Worm (Caenorhabditis elegans) whole organism, late embryonic: ENCODE measurements around the gene spt-5.

ENCODE experiments used
- C38D4.7 ChIP-seq: fragments of 200-800 bp; sonication (Bioruptor generic); optimal IDR thresholded peaks from 2 replicates; lab custom pipeline; 2018; ENCODE audit warnings: mild to moderate bottlenecking, missing genetic modification characterization, moderate library complexity, missing compliant biosample characterization
- F13H6.1 ChIP-seq: sonication (generic microtip); optimal IDR thresholded peaks from 2 replicates; lab custom pipeline; 2016; ENCODE audit warnings: missing genetic modification characterization, missing compliant biosample characterization
- K09A11.1 ChIP-seq: sonication (generic microtip); optimal IDR thresholded peaks from 2 replicates; lab custom pipeline; 2017; ENCODE audit warnings: antibody characterized with exemption, mild to moderate bottlenecking, missing genetic modification characterization, missing compliant biosample characterization; ENCODE audit not compliant: insufficient read depth
- Y22D7AL.16 ChIP-seq: sonication (generic microtip); optimal IDR thresholded peaks from 2 replicates; lab custom pipeline; 2016; ENCODE audit warnings: missing genetic modification characterization, missing compliant biosample characterization
- ahr-1 ChIP-seq: sonication (generic microtip); optimal IDR thresholded peaks from 2 replicates; lab custom pipeline; 2016; ENCODE audit warnings: missing genetic modification characterization, missing compliant biosample characterization
- ama-1 ChIP-seq: fragments of 150-350 bp; optimal IDR thresholded peaks from 2 replicates; lab custom pipeline; 2014
- ceh-30 ChIP-seq: fragments of 150-350 bp; optimal IDR thresholded peaks from 2 replicates; lab custom pipeline; 2014; ENCODE audit warnings: missing biosample characterization, missing genetic modification characterization
- ceh-31 ChIP-seq: sonication (generic microtip); optimal IDR thresholded peaks from 2 replicates; lab custom pipeline; 2016; ENCODE audit warnings: missing genetic modification characterization, missing compliant biosample characterization
- ceh-34 ChIP-seq: sonication (generic microtip); optimal IDR thresholded peaks from 2 replicates; lab custom pipeline; 2016; ENCODE audit warnings: mild to moderate bottlenecking, missing genetic modification characterization, missing compliant biosample characterization
- ceh-45 ChIP-seq: fragments of 200-800 bp; sonication (Bioruptor generic); IDR thresholded peaks from 2 replicates; pipeline ENCODE4 v1.3.6; 2022; ENCODE audit warnings: missing genetic modification reagents, missing genetic modification characterization, missing compliant biosample characterization
- ceh-48 ChIP-seq: sonication (generic microtip); optimal IDR thresholded peaks from 2 replicates; lab custom pipeline; 2016; ENCODE audit warnings: missing genetic modification characterization, inconsistent platforms, missing compliant biosample characterization
- ceh-6 ChIP-seq: fragments of 200-800 bp; sonication (Bioruptor generic); optimal IDR thresholded peaks from 2 replicates; lab custom pipeline; 2018; ENCODE audit warnings: mild to moderate bottlenecking, missing genetic modification characterization, missing compliant biosample characterization
- ceh-9 ChIP-seq: sonication (generic microtip); optimal IDR thresholded peaks from 2 replicates; lab custom pipeline; 2016; ENCODE audit warnings: mild to moderate bottlenecking, missing genetic modification characterization, inconsistent platforms, missing compliant biosample characterization
- elt-2 ChIP-seq: sonication (generic microtip); optimal IDR thresholded peaks from 2 replicates; lab custom pipeline; 2016; ENCODE audit warnings: missing genetic modification reagents, missing genetic modification characterization, missing compliant biosample characterization
- eyg-1 ChIP-seq: sonication (generic microtip); optimal IDR thresholded peaks from 2 replicates; lab custom pipeline; 2016; ENCODE audit warnings: missing genotype, missing genetic modification characterization, missing compliant biosample characterization
- fkh-10 ChIP-seq: fragments of 150-350 bp; optimal IDR thresholded peaks from 2 replicates; lab custom pipeline; 2014; ENCODE audit warnings: missing biosample characterization, missing genetic modification reagents, missing genetic modification characterization
- hlh-30 ChIP-seq: sonication (generic microtip); optimal IDR thresholded peaks from 2 replicates; lab custom pipeline; 2017; ENCODE audit warnings: antibody characterized with exemption, missing genetic modification characterization, missing compliant biosample characterization; ENCODE audit not compliant: insufficient read depth
- nfya-1 ChIP-seq: sonication (generic microtip); optimal IDR thresholded peaks from 2 replicates; lab custom pipeline; 2017; ENCODE audit warnings: missing genetic modification characterization, mild to moderate bottlenecking, missing compliant biosample characterization, antibody characterized with exemption, moderate library complexity
- pax-1 ChIP-seq: fragments of 150-350 bp; optimal IDR thresholded peaks from 2 replicates; lab custom pipeline; 2014; ENCODE audit warnings: missing biosample characterization, missing genetic modification characterization
- pha-2 ChIP-seq: sonication (generic microtip); optimal IDR thresholded peaks from 2 replicates; lab custom pipeline; 2017; ENCODE audit warnings: mild to moderate bottlenecking, missing genetic modification characterization, missing compliant biosample characterization
- sdc-2 ChIP-seq: sonication (generic microtip); optimal IDR thresholded peaks from 2 replicates; lab custom pipeline; 2016; ENCODE audit warnings: missing genotype, missing genetic modification characterization, missing compliant biosample characterization
- sox-4 ChIP-seq: sonication (generic microtip); optimal IDR thresholded peaks from 2 replicates; lab custom pipeline; 2017; ENCODE audit warnings: mild to moderate bottlenecking, missing genetic modification characterization, inconsistent platforms, missing compliant biosample characterization
- unc-42 ChIP-seq: sonication (generic microtip); optimal IDR thresholded peaks from 2 replicates; lab custom pipeline; 2016; ENCODE audit warnings: missing genotype, missing genetic modification characterization, missing compliant biosample characterization
- unc-55 ChIP-seq: sonication (generic microtip); optimal IDR thresholded peaks from 2 replicates; lab custom pipeline; 2017; ENCODE audit warnings: missing biosample characterization, missing genetic modification reagents, missing genetic modification characterization
- zip-5 ChIP-seq: sonication (generic microtip); optimal IDR thresholded peaks from 2 replicates; lab custom pipeline; 2016; ENCODE audit warnings: missing genetic modification characterization, missing compliant biosample characterization

spt-5 gene

ce11 chrIV:12093384-12093783 is 42.1 kb downstream of the spt-5 start, which contains the start of gene cpsf-4:
TSS of gene cpsf-4 (minus strand) at chrIV:12093445.
- no peak for TF ChIP-seq pax-1 (tag; lab: Kevin White, UChicago)
- no peak for TF ChIP-seq F13H6.1 (tag; lab: Kevin White, UChicago)
- TF ChIP-seq fkh-10 (GFP tag; lab: Kevin White, UChicago): no peak
- TF ChIP-seq ceh-34 (tag; lab: Kevin White, UChicago): no peak
- no peak for TF ChIP-seq K09A11.1 (tag; lab: Kevin White, UChicago)
- no peak for TF ChIP-seq eyg-1
- no peak for TF ChIP-seq sox-4 (tag; lab: Kevin White, UChicago)
- no peak for TF ChIP-seq nfya-1 (tag; lab: Kevin White, UChicago)
- TF ChIP-seq, all 69 proteins: peak for 0

- TF ChIP-seq zip-5 (peak; percentile 16), ama-1 (lab: Kevin White, UChicago) (no peak), ceh-31 (tag; lab: Kevin White, UChicago) (peak; percentile 10), elt-2 (tag; lab: Kevin White, UChicago) (no peak), ceh-48 (tag; lab: Kevin White, UChicago) (peak; percentile 47)
Observed at ce11 chrIV:12093819-12094218, 42.5 kb downstream of the spt-5 start, which contains the start of gene F11A10.5. TSS of gene F11A10.5 (plus strand) at chrIV:12094119.

ce11 chrIV:12096479-12096878 is 45.2 kb downstream of the spt-5 start, which contains the start of gene mon-2:
TSS of gene mon-2 (plus strand) at chrIV:12096779.
- TF ChIP-seq ceh-30 (tag; lab: Kevin White, UChicago): no peak
- TF ChIP-seq ceh-6 (GFP tag; lab: Kevin White, UChicago): no peak
- no peak for TF ChIP-seq ceh-45
- TF ChIP-seq ceh-31 (tag; lab: Kevin White, UChicago): no peak
- no peak for TF ChIP-seq pha-2 (tag; lab: Kevin White, UChicago)
- TF ChIP-seq ceh-9 (tag; lab: Kevin White, UChicago): no peak
- TF ChIP-seq F13H6.1 (tag; lab: Kevin White, UChicago): no peak
- no peak for TF ChIP-seq ahr-1
- TF ChIP-seq C38D4.7 (GFP tag; lab: Kevin White, UChicago): no peak
- TF ChIP-seq hlh-30 (tag; lab: Kevin White, UChicago): no peak
- TF ChIP-seq sdc-2 (tag; lab: Kevin White, UChicago): no peak
- no peak for TF ChIP-seq unc-42 (tag; lab: Kevin White, UChicago)
- no peak for TF ChIP-seq unc-55 (GFP tag; lab: Kevin White, UChicago)
- TF ChIP-seq Y22D7AL.16 (tag; lab: Kevin White, UChicago): no peak
